Worm (Caenorhabditis elegans) whole organism, midembryonic: ENCODE measurements around the gene mev-1.

Experiments used
- T22C8.4 ChIP-seq: fragments of 200-800 bp; sonication (Bioruptor generic); IDR thresholded peaks from 2 replicates; pipeline ENCODE4 v1.3.6; 2022; ENCODE audit warnings: missing genetic modification characterization, missing compliant biosample characterization
- cog-1 ChIP-seq: sonication (generic microtip); optimal IDR thresholded peaks from 2 replicates; lab custom pipeline; 2016; ENCODE audit warnings: missing genetic modification characterization, missing compliant biosample characterization
- flt-1 ChIP-seq: fragments of 200-800 bp; sonication (Bioruptor generic); IDR thresholded peaks from 2 replicates; pipeline ENCODE4 v1.3.6; 2022; ENCODE audit warnings: missing genetic modification characterization, missing compliant biosample characterization
- klf-2 ChIP-seq: fragments of 200-800 bp; sonication (Bioruptor generic); conservative IDR thresholded peaks from 2 replicates; pipeline ENCODE4 v1.3.6; 2022; ENCODE audit warnings: missing genetic modification reagents, missing genetic modification characterization, missing compliant biosample characterization
- med-1 ChIP-seq: sonication (generic microtip); optimal IDR thresholded peaks from 2 replicates; lab custom pipeline; 2017; ENCODE audit warnings: missing genetic modification characterization, mild to moderate bottlenecking, missing compliant biosample characterization, antibody characterized with exemption, missing genetic modification reagents; ENCODE audit not compliant: insufficient read depth
- ref-1 ChIP-seq: fragments of 200-800 bp; sonication (Bioruptor generic); conservative IDR thresholded peaks from 2 replicates; pipeline ENCODE4 v1.3.6; 2022; ENCODE audit warnings: missing genetic modification reagents, missing genetic modification characterization, missing compliant biosample characterization
- tab-1 ChIP-seq: fragments of 200-800 bp; sonication (Bioruptor generic); IDR thresholded peaks from 2 replicates; pipeline ENCODE4 v1.3.6; 2022; ENCODE audit warnings: missing genetic modification characterization, missing compliant biosample characterization
- ztf-23 ChIP-seq: fragments of 200-800 bp; sonication (Bioruptor generic); IDR thresholded peaks from 2 replicates; pipeline ENCODE4 v1.3.6; 2022; ENCODE audit warnings: missing genetic modification reagents, missing genetic modification characterization, missing compliant biosample characterization
- ztf-29 ChIP-seq: fragments of 200-800 bp; sonication (Bioruptor generic); IDR thresholded peaks from 2 replicates; pipeline ENCODE4 v1.3.6; 2022; ENCODE audit warnings: missing genetic modification reagents, missing genetic modification characterization, missing compliant biosample characterization

mev-1 gene

DNA sequence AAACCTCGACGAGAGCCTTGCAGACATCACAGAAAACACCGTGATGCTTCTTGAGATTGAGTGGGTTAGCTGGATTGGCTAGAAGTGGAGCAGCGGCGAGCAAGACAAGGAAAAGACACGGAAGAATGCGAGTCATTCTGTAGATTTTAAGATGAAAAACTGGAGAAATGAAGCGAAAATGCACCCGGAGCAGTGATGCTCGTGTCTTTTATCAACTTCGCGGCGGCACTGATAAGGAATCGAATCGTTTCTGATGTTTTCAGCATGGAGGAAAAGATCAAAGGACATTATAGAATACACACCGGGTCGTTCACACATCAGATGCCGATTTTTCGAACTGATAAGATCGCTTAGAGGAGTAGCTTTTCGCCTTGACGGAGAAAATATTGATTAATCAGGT lies 21.3 kb downstream of the mev-1 start, which contains the start of gene spp-1:
Gene spp-1, minus strand, starts transcription at position 287 of the 400 bp plus-strand sequence.
- no peak for TF ChIP-seq med-1 (GFP tag; lab: Kevin White, UChicago)
- TF ChIP-seq flt-1 (GFP tag; lab: Robert Waterston, UW): no peak
- TF ChIP-seq ref-1 (GFP tag; lab: Robert Waterston, UW): no peak
- no peak for TF ChIP-seq T22C8.4
- TF ChIP-seq klf-2 (GFP tag; lab: Robert Waterston, UW): no peak
- no peak for TF ChIP-seq ztf-23 (GFP tag; lab: Robert Waterston, UW)
- no peak for TF ChIP-seq cog-1 (tag; lab: Kevin White, UChicago)
- TF ChIP-seq ztf-29 (GFP tag; lab: Robert Waterston, UW): no peak
- no peak for TF ChIP-seq tab-1 (GFP tag; lab: Robert Waterston, UW)

DNA sequence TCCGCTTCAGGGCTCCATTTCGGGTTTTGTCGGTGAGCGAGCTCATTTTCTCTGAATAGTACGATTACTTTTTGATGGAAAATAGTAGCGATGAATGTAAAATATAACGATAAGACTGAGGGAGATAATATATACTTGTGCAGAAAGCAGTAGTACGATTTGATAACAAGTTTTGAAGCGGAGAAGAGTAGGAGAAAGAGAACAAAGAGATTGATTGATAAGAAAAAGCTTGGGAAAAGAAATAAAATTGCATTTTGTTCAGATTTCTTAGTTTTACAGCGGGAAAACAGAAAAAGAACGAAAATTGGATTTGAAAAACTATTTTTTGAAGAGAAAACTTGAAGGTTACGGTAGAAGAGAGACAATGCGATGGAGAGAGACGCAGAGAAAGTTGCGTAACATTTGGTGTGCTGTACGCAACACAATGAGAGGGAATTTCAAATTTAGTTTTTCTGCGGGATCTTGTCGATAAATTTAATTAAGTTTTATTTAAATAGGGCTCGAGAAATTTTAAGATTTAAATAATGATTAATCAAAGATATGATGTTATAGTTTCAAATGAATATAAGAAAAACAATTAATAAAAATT lies 23.6 kb downstream of the mev-1 start, which contains the start of gene umps-1:
Gene umps-1, minus strand, starts transcription at position 51 of the 589 bp plus-strand sequence.
- TF ChIP-seq T22C8.4 (no peak), med-1 (GFP tag; lab: Kevin White, UChicago) (no peak), flt-1 (GFP tag; lab: Robert Waterston, UW) (no peak), klf-2 (GFP tag; lab: Robert Waterston, UW) (no peak), ztf-23 (GFP tag; lab: Robert Waterston, UW) (no peak), ztf-29 (GFP tag; lab: Robert Waterston, UW) (no peak), ref-1 (GFP tag; lab: Robert Waterston, UW) (no peak), cog-1 (tag; lab: Kevin White, UChicago) (no peak), tab-1 (GFP tag; lab: Robert Waterston, UW) (no peak)

DNA sequence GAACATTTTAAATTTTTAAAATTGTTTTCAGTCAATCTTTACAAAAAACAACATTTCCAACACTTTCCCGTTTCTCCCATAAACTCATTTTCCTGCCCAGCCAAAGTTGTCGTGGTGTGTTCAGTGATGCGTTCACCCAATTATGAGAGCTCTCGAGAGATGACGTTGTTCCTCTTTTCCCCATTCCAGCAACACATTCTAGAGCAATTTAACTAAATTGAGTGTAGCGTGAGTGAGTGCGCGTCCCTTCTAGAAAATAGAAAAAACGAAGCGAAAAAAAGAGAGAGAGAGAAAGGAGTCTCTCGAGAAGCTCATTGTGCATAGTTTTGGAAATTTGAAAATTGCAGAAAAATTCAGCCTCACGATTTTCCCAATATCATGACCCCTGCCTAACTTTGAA lies 24.7 kb downstream of the mev-1 start:
- TF ChIP-seq ztf-23 (GFP tag; lab: Robert Waterston, UW): no peak
- no peak for TF ChIP-seq flt-1 (GFP tag; lab: Robert Waterston, UW)
- TF ChIP-seq tab-1 (GFP tag; lab: Robert Waterston, UW): no peak
- TF ChIP-seq T22C8.4: no peak
- no peak for TF ChIP-seq klf-2 (GFP tag; lab: Robert Waterston, UW)
- TF ChIP-seq cog-1 (tag; lab: Kevin White, UChicago): no peak
- TF ChIP-seq ztf-29 (GFP tag; lab: Robert Waterston, UW): no peak
- no peak for TF ChIP-seq med-1 (GFP tag; lab: Kevin White, UChicago)
- no peak for TF ChIP-seq ref-1 (GFP tag; lab: Robert Waterston, UW)

DNA sequence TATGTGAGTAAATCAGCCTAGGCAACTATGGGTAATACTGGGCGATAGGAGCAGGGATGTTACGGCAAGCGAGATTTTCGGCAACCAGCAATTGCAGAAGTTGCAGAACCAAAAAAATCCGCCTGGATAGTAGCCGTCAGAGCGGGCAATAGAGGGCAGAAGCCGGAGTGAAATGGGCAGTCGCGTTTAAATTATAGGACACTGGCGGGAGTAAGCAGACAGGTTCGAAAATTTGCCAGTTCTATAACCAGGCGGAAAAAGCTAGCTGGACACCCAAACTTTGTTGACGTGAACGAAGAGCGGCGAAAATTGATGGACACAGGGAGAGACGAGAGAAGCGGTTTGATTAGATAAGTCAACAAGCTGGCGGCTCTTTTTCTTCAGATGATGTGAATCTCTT lies 25.8 kb downstream of the mev-1 start:
- no peak for TF ChIP-seq klf-2 (GFP tag; lab: Robert Waterston, UW)
- no peak for TF ChIP-seq tab-1 (GFP tag; lab: Robert Waterston, UW)
- no peak for TF ChIP-seq med-1 (GFP tag; lab: Kevin White, UChicago)
- TF ChIP-seq ref-1 (GFP tag; lab: Robert Waterston, UW): no peak

DNA sequence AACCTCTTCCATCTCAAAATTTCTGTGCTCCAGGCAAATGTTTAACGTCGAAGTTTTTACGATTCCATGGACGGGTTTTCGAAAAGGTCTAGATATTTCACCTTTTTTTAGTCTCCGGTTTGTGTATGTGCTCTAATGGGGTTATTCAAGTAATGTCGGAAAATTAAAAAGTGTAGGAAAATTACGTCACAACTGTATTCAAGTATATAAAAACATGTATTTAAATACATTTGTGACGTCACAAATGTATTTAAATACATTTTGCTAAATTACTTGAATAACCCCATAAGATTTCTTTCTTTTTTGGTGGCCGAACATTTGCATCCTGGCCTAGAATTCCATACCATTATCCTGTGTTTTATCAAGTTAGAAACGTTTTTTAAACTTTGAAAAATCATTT lies 27.4 kb downstream of the mev-1 start:
- TF ChIP-seq cog-1 (tag; lab: Kevin White, UChicago): no peak
- TF ChIP-seq med-1 (GFP tag; lab: Kevin White, UChicago): no peak
- no peak for TF ChIP-seq klf-2 (GFP tag; lab: Robert Waterston, UW)
- TF ChIP-seq ztf-23 (GFP tag; lab: Robert Waterston, UW): no peak
- TF ChIP-seq tab-1 (GFP tag; lab: Robert Waterston, UW): no peak
- TF ChIP-seq ref-1 (GFP tag; lab: Robert Waterston, UW): no peak

DNA sequence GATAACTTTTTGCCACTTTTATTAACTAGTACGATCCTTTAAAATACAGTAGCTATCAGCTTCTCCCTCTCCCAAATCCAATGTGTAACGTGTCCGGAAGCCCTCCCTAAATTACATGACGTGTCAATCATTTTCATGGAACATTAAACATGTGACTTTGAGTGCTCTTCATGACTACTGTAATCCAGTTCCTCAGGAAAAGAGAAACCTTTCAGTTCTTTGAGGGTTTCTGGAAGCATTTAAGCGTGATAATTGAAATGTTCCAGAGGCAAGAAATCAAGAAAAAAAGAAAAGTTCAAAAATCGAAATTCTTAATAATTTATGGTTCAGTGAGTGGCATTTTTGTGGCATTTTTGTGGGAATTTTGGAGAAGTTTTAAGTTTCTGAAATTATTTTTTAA lies 28.8 kb downstream of the mev-1 start:
- TF ChIP-seq ztf-23 (GFP tag; lab: Robert Waterston, UW) (no peak), T22C8.4 (no peak), klf-2 (GFP tag; lab: Robert Waterston, UW) (no peak), ref-1 (GFP tag; lab: Robert Waterston, UW) (no peak), flt-1 (GFP tag; lab: Robert Waterston, UW) (no peak), med-1 (GFP tag; lab: Kevin White, UChicago) (no peak), cog-1 (tag; lab: Kevin White, UChicago) (no peak), tab-1 (GFP tag; lab: Robert Waterston, UW) (no peak), ztf-29 (GFP tag; lab: Robert Waterston, UW) (no peak)

DNA sequence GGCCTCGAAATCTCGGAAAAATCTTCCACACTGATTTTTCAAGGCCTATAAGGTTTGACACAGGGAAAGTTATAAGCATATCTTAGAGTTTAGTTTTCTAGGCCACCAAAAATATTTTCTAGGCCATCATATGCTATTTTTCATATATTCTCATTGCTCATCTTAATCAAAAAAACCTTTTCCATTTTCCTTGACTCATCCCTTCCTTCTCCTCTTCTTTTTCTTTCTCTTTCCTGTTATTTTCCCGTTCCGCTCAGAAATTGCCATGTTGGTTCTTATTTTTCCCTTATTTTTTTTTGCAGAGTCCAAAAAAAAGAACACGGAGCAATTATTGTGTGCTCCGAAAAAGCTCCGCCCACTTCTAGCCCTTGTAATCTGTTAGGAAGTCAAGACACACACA lies 30.6 kb downstream of the mev-1 start, which contains the start of gene tbc-8:
Gene tbc-8, plus strand, starts transcription at position 301 of the 400 bp plus-strand sequence.
- TF ChIP-seq ztf-23 (GFP tag; lab: Robert Waterston, UW) (no peak), med-1 (GFP tag; lab: Kevin White, UChicago) (no peak), ztf-29 (GFP tag; lab: Robert Waterston, UW) (no peak), tab-1 (GFP tag; lab: Robert Waterston, UW) (no peak), flt-1 (GFP tag; lab: Robert Waterston, UW) (no peak), klf-2 (GFP tag; lab: Robert Waterston, UW) (no peak), ref-1 (GFP tag; lab: Robert Waterston, UW) (no peak), T22C8.4 (no peak), cog-1 (tag; lab: Kevin White, UChicago) (no peak)

DNA sequence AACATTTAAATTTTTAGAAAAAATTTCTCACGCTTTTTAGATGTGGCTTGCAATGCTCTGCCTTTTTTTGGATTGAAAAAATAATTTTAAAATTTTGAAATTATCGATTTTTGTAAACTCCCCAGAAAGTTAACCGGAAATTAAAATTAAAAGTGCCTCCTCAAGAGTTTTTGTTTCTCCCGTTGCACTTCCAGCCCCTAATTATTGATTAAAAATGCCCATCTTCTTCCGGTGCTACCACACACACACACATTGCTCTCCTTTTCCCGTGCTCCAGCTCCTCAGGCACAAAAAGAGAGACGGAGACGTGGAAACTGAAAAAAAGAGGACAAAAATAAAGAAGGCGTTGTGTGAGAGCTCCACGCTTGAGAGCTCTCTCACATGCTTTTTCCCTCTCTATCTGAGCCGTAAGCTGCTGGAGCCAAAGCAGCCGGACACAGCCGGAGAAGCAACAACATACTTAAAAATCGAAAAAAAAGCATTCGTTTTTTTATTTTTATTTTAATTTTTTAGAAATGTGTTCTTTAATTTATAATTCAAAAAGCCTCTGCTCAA lies 33.4 kb downstream of the mev-1 start:
- peak; percentile 32; the same call in 1 of the 2 replicates for TF ChIP-seq T22C8.4
- no peak for TF ChIP-seq klf-2 (GFP tag; lab: Robert Waterston, UW)

DNA sequence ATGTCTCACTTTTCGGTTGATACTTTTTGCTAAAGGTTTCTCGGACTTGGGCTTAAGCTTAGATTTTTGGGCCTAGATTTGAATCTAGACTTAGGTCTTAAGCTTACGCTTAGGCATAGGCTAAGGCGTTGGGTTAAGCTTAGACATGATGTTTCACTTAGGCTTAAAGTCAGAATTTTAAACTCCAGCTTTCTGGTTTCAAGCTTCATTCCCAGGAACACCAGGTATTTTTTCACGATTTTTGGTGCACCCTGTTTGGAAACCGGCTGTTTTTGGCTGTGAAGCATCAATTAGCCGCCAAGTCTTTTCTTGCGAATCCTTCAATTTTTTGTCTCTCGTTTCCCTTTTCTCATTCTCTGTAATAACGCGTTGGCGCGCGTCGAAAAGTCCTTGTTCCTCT lies 39.8 kb downstream of the mev-1 start:
- no peak for TF ChIP-seq ref-1 (GFP tag; lab: Robert Waterston, UW)
- TF ChIP-seq T22C8.4: no peak
- TF ChIP-seq tab-1 (GFP tag; lab: Robert Waterston, UW): no peak
- TF ChIP-seq ztf-29 (GFP tag; lab: Robert Waterston, UW): no peak
- no peak for TF ChIP-seq klf-2 (GFP tag; lab: Robert Waterston, UW)
- TF ChIP-seq flt-1 (GFP tag; lab: Robert Waterston, UW): no peak
- TF ChIP-seq cog-1 (tag; lab: Kevin White, UChicago): no peak
- TF ChIP-seq med-1 (GFP tag; lab: Kevin White, UChicago): no peak
- no peak for TF ChIP-seq ztf-23 (GFP tag; lab: Robert Waterston, UW)
